Fruit fly (Drosophila melanogaster) whole organism, embryonic: ENCODE data around the gene CG7806.

ENCODE experiments used
- Atf3 ChIP-seq: fragments of 200-800 bp; sonication (Bioruptor generic); optimal IDR thresholded peaks from 3 replicates; lab custom pipeline; 2016; ENCODE audit warnings: missing biosample characterization, missing genetic modification characterization
- Atf6 ChIP-seq: fragments of 200-800 bp; sonication (Bioruptor generic); IDR thresholded peaks from 2 replicates; pipeline ENCODE4 v1.3.6; 2022; ENCODE audit warnings: missing biosample characterization, missing genetic modification characterization
- CG11085 ChIP-seq: fragments of 200-800 bp; sonication (Bioruptor generic); IDR thresholded peaks from 2 replicates; pipeline ENCODE4 v1.3.6; 2022; ENCODE audit warnings: missing biosample characterization, missing genetic modification characterization
- CG12219 ChIP-seq: fragments of 200-800 bp; sonication (Bioruptor generic); optimal IDR thresholded peaks from 3 replicates; lab custom pipeline; 2018; ENCODE audit warnings: missing biosample characterization, mild to moderate bottlenecking, missing genetic modification characterization
- CG13624 ChIP-seq: fragments of 200-800 bp; sonication (Bioruptor generic); optimal IDR thresholded peaks from 2 replicates; lab custom pipeline; 2016; ENCODE audit warnings: missing biosample characterization, missing genetic modification characterization
- CG17359 ChIP-seq: fragments of 200-800 bp; sonication (Bioruptor generic); optimal IDR thresholded peaks from 3 replicates; lab custom pipeline; 2018; ENCODE audit warnings: missing biosample characterization, mild to moderate bottlenecking, missing genetic modification characterization, moderate library complexity
- CG1792 ChIP-seq: fragments of 200-800 bp; sonication (Bioruptor generic); optimal IDR thresholded peaks from 2 replicates; lab custom pipeline; 2016; ENCODE audit warnings: missing biosample characterization, missing genetic modification characterization
- CG18764 ChIP-seq: fragments of 200-800 bp; sonication (Bioruptor generic); optimal IDR thresholded peaks from 3 replicates; lab custom pipeline; 2016; ENCODE audit warnings: missing biosample characterization, missing genetic modification characterization
- CG31441 ChIP-seq: fragments of 200-800 bp; sonication (Bioruptor generic); IDR thresholded peaks from 2 replicates; pipeline ENCODE4 v1.3.6; 2022; ENCODE audit warnings: missing biosample characterization, missing genetic modification characterization
- CG33557 ChIP-seq: fragments of 200-800 bp; sonication (Bioruptor generic); optimal IDR thresholded peaks from 2 replicates; lab custom pipeline; 2019; ENCODE audit warnings: missing biosample characterization, mild to moderate bottlenecking, missing genetic modification characterization, moderate library complexity
- CG3847 ChIP-seq: fragments of 200-800 bp; sonication (Bioruptor generic); IDR thresholded peaks from 2 replicates; pipeline ENCODE4 v1.3.6; 2022; ENCODE audit warnings: missing biosample characterization, missing genetic modification characterization
- CG4617 ChIP-seq: fragments of 200-800 bp; sonication (Bioruptor generic); optimal IDR thresholded peaks from 3 replicates; lab custom pipeline; 2016; ENCODE audit warnings: missing biosample characterization, missing genetic modification characterization, borderline replicate concordance
- CG4730 ChIP-seq: fragments of 200-800 bp; sonication (Bioruptor generic); IDR thresholded peaks from 2 replicates; pipeline ENCODE4 v1.3.6; 2022; ENCODE audit warnings: missing biosample characterization, missing genetic modification characterization
- CG4820 ChIP-seq: fragments of 200-800 bp; sonication (Bioruptor generic); optimal IDR thresholded peaks from 3 replicates; lab custom pipeline; 2016; ENCODE audit warnings: missing biosample characterization, missing genetic modification characterization
- CG6272 ChIP-seq: fragments of 200-800 bp; sonication (Bioruptor generic); IDR thresholded peaks from 2 replicates; pipeline ENCODE4 v1.3.6; 2022; ENCODE audit warnings: missing biosample characterization, missing genetic modification characterization
- CG6791 ChIP-seq: fragments of 200-800 bp; sonication (Bioruptor generic); IDR thresholded peaks from 3 replicates; pipeline ENCODE4 v1.3.6; 2022; ENCODE audit warnings: missing biosample characterization, missing genetic modification characterization; ENCODE audit not compliant: partially characterized antibody
- CG7372 ChIP-seq: fragments of 200-800 bp; sonication (Bioruptor generic); IDR thresholded peaks from 2 replicates; pipeline ENCODE4 v1.3.6; 2022; ENCODE audit warnings: missing biosample characterization, missing genetic modification characterization
- CG7987 ChIP-seq: fragments of 200-800 bp; sonication (Bioruptor generic); optimal IDR thresholded peaks from 2 replicates; lab custom pipeline; 2018; ENCODE audit warnings: missing biosample characterization, mild to moderate bottlenecking, missing genetic modification characterization, moderate library complexity
- CG8281 ChIP-seq: fragments of 200-800 bp; sonication (Bioruptor generic); optimal IDR thresholded peaks from 2 replicates; lab custom pipeline; 2018; ENCODE audit warnings: missing biosample characterization, mild to moderate bottlenecking, missing genetic modification characterization, moderate library complexity
- CG9215 ChIP-seq: fragments of 200-800 bp; sonication (Bioruptor generic); IDR thresholded peaks from 2 replicates; pipeline ENCODE4 v1.3.6; 2022; ENCODE audit warnings: missing biosample characterization, missing genetic modification characterization
- CHES-1-like ChIP-seq: fragments of 200-800 bp; sonication (Bioruptor generic); optimal IDR thresholded peaks from 2 replicates; lab custom pipeline; 2016; ENCODE audit warnings: missing biosample characterization, missing genetic modification characterization
- Dad ChIP-seq: fragments of 200-800 bp; sonication (Bioruptor generic); optimal IDR thresholded peaks from 3 replicates; lab custom pipeline; 2016; ENCODE audit warnings: missing biosample characterization, missing genetic modification characterization
- Dll ChIP-seq: fragments of 200-800 bp; sonication (Bioruptor generic); IDR thresholded peaks from 4 replicates; pipeline ENCODE4 v1.3.6; 2022; ENCODE audit warnings: missing biosample characterization, missing genetic modification characterization; ENCODE audit not compliant: partially characterized antibody
- Dp ChIP-seq: fragments of 200-800 bp; sonication (Bioruptor generic); optimal IDR thresholded peaks from 2 replicates; lab custom pipeline; 2018; ENCODE audit warnings: missing biosample characterization, mild to moderate bottlenecking, missing genetic modification characterization, moderate library complexity
- Hr39 ChIP-seq: fragments of >200 bp; optimal IDR thresholded peaks from 2 replicates; lab custom pipeline; 2017
- Hr78 ChIP-seq, 2 experiments: fragments of 200-800 bp in 1 of 2; fragments of >200 bp in 1 of 2; sonication (Bioruptor generic) in 1 of 2; optimal IDR thresholded peaks; 2 replicates each; lab custom pipeline; 2017 to 2019; ENCODE audit warnings: missing biosample characterization in 2 of 2, missing genetic modification characterization in 2 of 2, mild to moderate bottlenecking in 1 of 2, moderate library complexity in 1 of 2
- Jarid2 ChIP-seq: fragments of 200-800 bp; sonication (Bioruptor generic); optimal IDR thresholded peaks from 3 replicates; lab custom pipeline; 2017; ENCODE audit warnings: mild to moderate bottlenecking, missing biosample characterization, missing genetic modification reagents, missing genetic modification characterization
- Kr ChIP-seq: fragments of 200-800 bp; sonication (Bioruptor generic); optimal IDR thresholded peaks from 2 replicates; lab custom pipeline; 2017; ENCODE audit warnings: missing biosample characterization, mild to moderate bottlenecking, missing genetic modification characterization
- Mad ChIP-seq: fragments of 200-800 bp; sonication (Bioruptor generic); optimal IDR thresholded peaks from 2 replicates; lab custom pipeline; 2016; ENCODE audit warnings: missing biosample characterization, missing genetic modification characterization
- Nf-YB ChIP-seq: fragments of 200-800 bp; sonication (Bioruptor generic); optimal IDR thresholded peaks from 3 replicates; lab custom pipeline; 2019; ENCODE audit warnings: missing biosample characterization, mild to moderate bottlenecking, missing genetic modification characterization, moderate library complexity
- Nf-YC ChIP-seq: fragments of 200-800 bp; optimal IDR thresholded peaks from 3 replicates; lab custom pipeline; 2019; ENCODE audit warnings: missing biosample characterization, mild to moderate bottlenecking, missing genetic modification characterization, moderate library complexity
- Scr ChIP-seq: fragments of 200-800 bp; sonication (Bioruptor generic); IDR thresholded peaks from 2 replicates; pipeline ENCODE4 v1.3.6; 2022; ENCODE audit warnings: missing biosample characterization, missing genetic modification characterization; ENCODE audit not compliant: partially characterized antibody
- Ssrp ChIP-seq: fragments of 200-800 bp; sonication (Bioruptor generic); optimal IDR thresholded peaks from 2 replicates; lab custom pipeline; 2018; ENCODE audit warnings: missing biosample characterization, mild to moderate bottlenecking, missing genetic modification characterization, moderate library complexity
- Tbp ChIP-seq: fragments of >200 bp; optimal IDR thresholded peaks from 2 replicates; lab custom pipeline; 2018; ENCODE audit warnings: missing biosample characterization, missing genetic modification characterization
- ab ChIP-seq: fragments of 200-800 bp; sonication (Bioruptor generic); optimal IDR thresholded peaks from 2 replicates; lab custom pipeline; 2016; ENCODE audit warnings: missing biosample characterization, missing genetic modification characterization
- bigmax ChIP-seq: fragments of 200-800 bp; sonication (Bioruptor generic); optimal IDR thresholded peaks from 2 replicates; lab custom pipeline; 2018; ENCODE audit warnings: missing biosample characterization, mild to moderate bottlenecking, missing genetic modification characterization
- cato ChIP-seq: fragments of 200-800 bp; sonication (Bioruptor generic); optimal IDR thresholded peaks from 2 replicates; lab custom pipeline; 2016; ENCODE audit warnings: missing biosample characterization, missing genetic modification characterization, borderline replicate concordance
- chinmo ChIP-seq: fragments of 200-800 bp; sonication (Bioruptor generic); IDR thresholded peaks from 4 replicates; pipeline ENCODE4 v1.3.6; 2022; ENCODE audit warnings: missing biosample characterization, missing genetic modification characterization; ENCODE audit not compliant: partially characterized antibody
- dm ChIP-seq: fragments of 200-800 bp; sonication (Bioruptor generic); optimal IDR thresholded peaks from 3 replicates; lab custom pipeline; 2016; ENCODE audit warnings: missing biosample characterization, missing genetic modification characterization
- en ChIP-seq: fragments of 200-800 bp; sonication (Bioruptor generic); optimal IDR thresholded peaks from 2 replicates; lab custom pipeline; 2016; ENCODE audit warnings: missing biosample characterization, missing genetic modification characterization
- esg ChIP-seq: fragments of 200-800 bp; sonication (Bioruptor generic); conservative IDR thresholded peaks from 2 replicates; pipeline ENCODE4 v1.3.6; 2022; ENCODE audit warnings: missing biosample characterization, missing genetic modification characterization
- grau ChIP-seq: fragments of 200-800 bp; optimal IDR thresholded peaks from 3 replicates; lab custom pipeline; 2019; ENCODE audit warnings: missing biosample characterization, mild to moderate bottlenecking, missing genetic modification characterization, moderate library complexity
- hb ChIP-seq: fragments of 200-800 bp; sonication (Bioruptor generic); IDR thresholded peaks from 3 replicates; pipeline ENCODE4 v1.3.6; 2022; ENCODE audit warnings: missing biosample characterization, missing genetic modification characterization; ENCODE audit not compliant: partially characterized antibody
- klu ChIP-seq: fragments of 200-800 bp; sonication (Bioruptor generic); IDR thresholded peaks from 2 replicates; pipeline ENCODE4 v1.3.6; 2022; ENCODE audit warnings: missing biosample characterization, missing genetic modification characterization
- mam ChIP-seq: fragments of 200-800 bp; sonication (Bioruptor generic); optimal IDR thresholded peaks from 3 replicates; lab custom pipeline; 2016; ENCODE audit warnings: missing biosample characterization, missing genetic modification characterization
- sens-2 ChIP-seq: fragments of 200-800 bp; sonication (Bioruptor generic); IDR thresholded peaks from 2 replicates; pipeline ENCODE4 v1.3.6; 2022; ENCODE audit warnings: missing biosample characterization, missing genetic modification characterization
- slou ChIP-seq: fragments of 200-800 bp; sonication (Bioruptor generic); optimal IDR thresholded peaks from 3 replicates; lab custom pipeline; 2016; ENCODE audit warnings: missing biosample characterization, missing genetic modification characterization
- stwl ChIP-seq: fragments of 200-800 bp; sonication (Bioruptor generic); optimal IDR thresholded peaks from 3 replicates; lab custom pipeline; 2018; ENCODE audit warnings: missing biosample characterization, mild to moderate bottlenecking, missing genetic modification characterization, moderate library complexity

Gene CG7806

DNA sequence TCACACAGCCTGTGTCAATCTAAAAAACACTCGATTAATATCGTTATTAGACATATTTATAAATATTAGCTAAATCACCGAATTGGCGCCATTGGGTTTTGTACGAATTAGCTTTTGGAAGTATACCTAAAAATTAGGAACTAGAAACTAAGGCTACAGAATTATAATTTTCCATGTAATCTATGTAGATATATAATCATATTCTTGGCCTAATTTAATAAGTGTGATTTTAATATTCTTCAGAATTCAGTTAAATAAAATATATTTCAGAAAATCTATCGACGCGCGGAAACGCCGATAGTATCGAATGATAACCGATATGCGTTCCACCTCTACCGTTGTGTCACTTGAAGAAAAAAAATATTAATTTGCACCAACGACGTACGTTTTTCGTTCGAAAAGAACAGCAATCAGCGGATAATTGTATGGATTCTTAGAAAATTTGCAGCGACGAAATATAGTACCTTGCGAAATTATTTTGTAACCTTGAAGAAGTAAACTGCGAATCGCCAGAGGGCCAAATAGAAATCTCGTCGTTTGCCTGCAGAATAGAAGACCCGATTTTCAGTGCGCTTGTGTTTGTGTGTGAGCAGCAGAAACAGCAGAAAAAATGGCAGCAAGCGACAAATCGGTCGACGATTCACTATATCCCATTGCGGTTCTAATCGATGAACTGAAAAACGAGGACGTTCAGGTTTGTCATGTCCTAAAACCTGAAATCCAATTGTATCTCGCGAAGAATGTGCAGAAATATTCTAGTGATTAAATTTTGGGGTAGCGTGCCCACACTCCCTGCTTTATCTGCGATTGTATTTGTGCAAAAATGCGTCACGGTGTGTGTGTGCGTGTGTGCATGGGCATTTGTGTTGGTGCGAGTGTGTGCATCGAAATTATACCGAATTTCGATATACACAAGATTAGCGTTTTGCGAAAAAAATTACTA lies 54.8 kb downstream of the CG7806 start, which contains the start of gene Pp2A-29B (continued):
- TF ChIP-seq Atf3 (GFP tag; lab: Kevin White, UChicago) (peak; percentile 0), CG4617 (GFP tag; lab: Kevin White, UChicago) (peak; percentile 69), Dad (GFP tag; lab: Kevin White, UChicago) (no peak), dm (GFP tag; lab: Kevin White, UChicago) (no peak), sens-2 (no peak), klu (GFP tag; lab: Robert Waterston, UW) (peak; percentile 45; the same call in 1 of the 2 replicates), Dp (GFP tag; lab: Kevin White, UChicago) (peak; percentile 80), chinmo (GFP tag; lab: Robert Waterston, UW) (peak; percentile 93; the same call in 3 of the 4 replicates), hb (peak; percentile 99), en (GFP tag; lab: Kevin White, UChicago) (no peak), CG7987 (GFP tag; lab: Kevin White, UChicago) (no peak), Kr (GFP tag; lab: Kevin White, UChicago) (no peak), stwl (tag; lab: Kevin White, UChicago) (peak; percentile 51), Hr39 (lab: Kevin White, UChicago) (no peak), Jarid2 (GFP tag; lab: Kevin White, UChicago) (no peak), Scr (GFP tag; lab: Robert Waterston, UW) (peak; percentile 99), Ssrp (tag; lab: Kevin White, UChicago) (no peak), ab (GFP tag; lab: Kevin White, UChicago) (no peak), CG31441 (peak; percentile 73; the same call in 1 of the 2 replicates), Tbp (GFP tag; lab: Kevin White, UChicago) (no peak), CG4730 (GFP tag; lab: Robert Waterston, UW) (no peak), CG6791 (GFP tag; lab: Robert Waterston, UW) (peak; percentile 98), CG7372 (GFP tag; lab: Robert Waterston, UW) (no peak), Dll (GFP tag; lab: Robert Waterston, UW) (peak; percentile 100), CG6272 (GFP tag; lab: Robert Waterston, UW) (peak; percentile 38; the same call in 1 of the 2 replicates), CG18764 (GFP tag; lab: Kevin White, UChicago) (no peak), CG3847 (GFP tag; lab: Robert Waterston, UW) (peak; percentile 51; the same call in 1 of the 2 replicates), CG33557 (GFP tag; lab: Kevin White, UChicago) (peak; percentile 23), esg (no peak), cato (GFP tag; lab: Kevin White, UChicago) (no peak), CHES-1-like (GFP tag; lab: Kevin White, UChicago) (no peak), CG12219 (GFP tag; lab: Kevin White, UChicago) (no peak), mam (peak; percentile 25), grau (tag; lab: Kevin White, UChicago) (peak; percentile 45), CG17359 (tag; lab: Kevin White, UChicago) (peak; percentile 28), CG13624 (GFP tag; lab: Kevin White, UChicago) (no peak), CG11085 (GFP tag; lab: Robert Waterston, UW) (no peak), slou (GFP tag; lab: Kevin White, UChicago) (peak; percentile 59), bigmax (GFP tag; lab: Kevin White, UChicago) (no peak), CG1792 (no peak), Atf6 (GFP tag; lab: Robert Waterston, UW) (no peak), CG4820 (no peak), Mad (GFP tag; lab: Kevin White, UChicago) (no peak), Hr78 (GFP tag; optimal IDR thresholded peaks at IDR 0.05; lab: Kevin White, UChicago) (no peak), Nf-YB (GFP tag; lab: Kevin White, UChicago) (no peak), CG8281 (tag; lab: Kevin White, UChicago) (no peak), Nf-YC (peak; percentile 57), CG9215 (no peak)
